Worm (Caenorhabditis elegans): ENCODE results near the gene unc-47.

- TF ChIP-seq ref-1 (GFP tag; conservative IDR thresholded peaks at IDR 0.05) = no peak
- no peak for TF ChIP-seq ztf-29 (GFP tag; IDR thresholded peaks at IDR 0.05)
- no peak for TF ChIP-seq flt-1 (GFP tag; IDR thresholded peaks at IDR 0.05)
- TF ChIP-seq klf-2 (GFP tag; conservative IDR thresholded peaks at IDR 0.05) = no peak
- no peak for TF ChIP-seq T22C8.4 (GFP tag; IDR thresholded peaks at IDR 0.05)
- TF ChIP-seq med-1 (GFP tag; optimal IDR thresholded peaks at IDR 0.05; ENCODE audit: insufficient read depth) = no peak
- no peak for TF ChIP-seq cog-1 (tag; optimal IDR thresholded peaks at IDR 0.05)
- TF ChIP-seq tab-1 (GFP tag; IDR thresholded peaks at IDR 0.05) = no peak
These were observed 36.1 kb downstream of the unc-47 start for ce11 chrIII:10149910-10150309.
